Worm (Caenorhabditis elegans): ENCODE results near the gene bath-21.
"Not testable (repeated sequence)": the region's sequence is repeated elsewhere in the genome, so short reads cannot be mapped to it uniquely, and the experiment has no call there.

The bath-21 gene

DNA sequence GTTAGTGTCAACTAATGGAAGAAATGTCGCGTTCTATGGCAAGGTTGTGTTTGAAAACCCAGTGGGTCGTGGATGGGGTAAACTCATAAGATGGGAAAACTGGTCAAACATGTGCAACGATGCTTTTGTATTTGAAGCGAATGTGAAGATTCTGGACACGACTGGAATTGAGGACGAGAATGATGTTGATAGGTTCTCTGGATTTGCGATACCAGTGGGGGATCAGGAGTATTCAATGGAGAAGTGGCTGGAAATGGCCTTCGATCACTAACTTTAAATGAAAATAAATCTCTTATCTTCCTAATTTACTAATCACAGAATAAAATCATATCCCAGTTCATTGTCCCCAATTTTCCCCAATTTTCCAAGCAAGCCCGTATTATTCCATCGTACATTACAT is 15.2 kb downstream of the bath-21 start:
- TF ChIP-seq elt-3 (tag; optimal IDR thresholded peaks at IDR 0.05) (no peak), ztf-1 (GFP tag; conservative IDR thresholded peaks at IDR 0.05) (no peak), elt-1 (tag; optimal IDR thresholded peaks at IDR 0.05) (no peak)

ce11 chrII:2000720-2001119 is 25.7 kb downstream of the bath-21 start, which contains the start of gene ceh-84:
TSS of gene ceh-84 (minus strand) at chrII:2000820.
- not testable (repeated sequence) for TF ChIP-seq crh-2, nhr-129, zag-1 (tag; optimal IDR thresholded peaks at IDR 0.05)

DNA sequence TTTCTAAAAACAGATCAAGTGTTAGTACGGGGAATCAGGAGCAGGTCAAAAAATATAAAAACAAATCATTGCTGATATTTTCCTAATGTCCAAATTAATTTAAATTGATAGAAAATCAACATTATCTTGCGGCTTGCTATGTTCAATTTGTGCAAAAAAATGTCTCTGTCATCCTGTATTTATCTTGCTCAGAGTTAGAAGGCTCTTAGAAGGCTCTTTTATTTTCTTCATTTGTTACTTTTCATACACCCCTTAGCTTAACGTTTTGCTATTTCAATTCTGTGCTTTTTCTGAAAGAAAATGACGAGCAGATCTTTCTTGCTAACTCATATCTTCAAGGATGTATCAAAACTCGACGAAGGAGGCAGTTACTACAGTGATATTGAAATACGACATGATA is 27.9 kb downstream of the bath-21 start, which contains the start of gene math-19:
Gene math-19 (plus strand): TSS at position 301 of the 400 bp plus-strand sequence.
- not testable (repeated sequence) for TF ChIP-seq R02D3.7, nhr-21, nhr-77 (tag; optimal IDR thresholded peaks at IDR 0.05)

ce11 chrII:1996237-1996636 is 30.2 kb downstream of the bath-21 start, which contains the start of gene math-20:
TSS of gene math-20 (plus strand) at chrII:1996537.
- TF ChIP-seq nhr-23 (tag; optimal IDR thresholded peaks at IDR 0.05) (no peak), skn-1 (tag; optimal IDR thresholded peaks at IDR 0.05) (no peak), F13H6.1 (tag; optimal IDR thresholded peaks at IDR 0.05) (no peak), R02D3.7 (tag; optimal IDR thresholded peaks at IDR 0.05) (no peak), egl-27 (tag; optimal IDR thresholded peaks at IDR 0.05) (no peak), ztf-11 (tag; optimal IDR thresholded peaks at IDR 0.05) (no peak), nhr-10 (tag; optimal IDR thresholded peaks at IDR 0.05) (no peak), nhr-25 (tag; optimal IDR thresholded peaks at IDR 0.05) (no peak), mdl-1 (tag; optimal IDR thresholded peaks at IDR 0.05) (no peak), elt-3 (tag; optimal IDR thresholded peaks at IDR 0.05) (no peak), elt-1 (tag; optimal IDR thresholded peaks at IDR 0.05) (no peak), nhr-77 (tag; optimal IDR thresholded peaks at IDR 0.05) (no peak), ZK546.5 (tag; optimal IDR thresholded peaks at IDR 0.05) (no peak), nhr-6 (tag; optimal IDR thresholded peaks at IDR 0.05) (no peak)

DNA sequence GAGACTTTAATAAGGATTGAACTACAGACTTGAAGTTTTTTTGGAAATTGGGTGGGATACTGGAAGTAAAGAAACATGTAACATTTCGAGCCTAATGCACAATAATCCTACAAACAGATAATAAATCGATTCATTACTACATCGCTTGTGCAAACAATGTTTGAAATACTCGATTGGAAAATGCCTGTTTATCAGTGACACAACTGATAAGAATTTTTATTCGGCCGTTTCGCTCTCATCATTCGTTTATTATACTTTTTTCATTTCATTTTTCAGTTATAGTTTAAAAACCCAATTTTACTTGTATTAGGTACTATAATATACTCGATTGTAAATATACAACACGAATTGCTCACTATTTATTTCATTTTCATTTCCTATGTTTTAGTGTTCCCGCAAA is 30.7 kb downstream of the bath-21 start:
- no peak for TF ChIP-seq unc-39 (tag; optimal IDR thresholded peaks at IDR 0.05)
- no peak for TF ChIP-seq R02D3.7 (tag; optimal IDR thresholded peaks at IDR 0.05)
- TF ChIP-seq ztf-1 (GFP tag; conservative IDR thresholded peaks at IDR 0.05): no peak
- peak; percentile 6 for TF ChIP-seq gmeb-1 (tag; optimal IDR thresholded peaks at IDR 0.05)
- TF ChIP-seq mbf-1 (tag; optimal IDR thresholded peaks at IDR 0.05): no peak
- no peak for TF ChIP-seq nhr-129 (tag; optimal IDR thresholded peaks at IDR 0.05)
- peak; percentile 89 for TF ChIP-seq fos-1 (tag; optimal IDR thresholded peaks at IDR 0.05)
- no peak for TF ChIP-seq peb-1 (tag; optimal IDR thresholded peaks at IDR 0.05)

- TF ChIP-seq snpc-4 (tag; optimal IDR thresholded peaks at IDR 0.05) (no peak), R02D3.7 (tag; optimal IDR thresholded peaks at IDR 0.05) (no peak), nhr-237 (tag; optimal IDR thresholded peaks at IDR 0.05) (no peak), sem-4 (tag; optimal IDR thresholded peaks at IDR 0.05) (no peak)
These were observed 32.7 kb downstream of the bath-21 start, which contains the start of gene math-21 for ce11 chrII:1993738-1994137. TSS of gene math-21 (plus strand) at chrII:1994038.

DNA sequence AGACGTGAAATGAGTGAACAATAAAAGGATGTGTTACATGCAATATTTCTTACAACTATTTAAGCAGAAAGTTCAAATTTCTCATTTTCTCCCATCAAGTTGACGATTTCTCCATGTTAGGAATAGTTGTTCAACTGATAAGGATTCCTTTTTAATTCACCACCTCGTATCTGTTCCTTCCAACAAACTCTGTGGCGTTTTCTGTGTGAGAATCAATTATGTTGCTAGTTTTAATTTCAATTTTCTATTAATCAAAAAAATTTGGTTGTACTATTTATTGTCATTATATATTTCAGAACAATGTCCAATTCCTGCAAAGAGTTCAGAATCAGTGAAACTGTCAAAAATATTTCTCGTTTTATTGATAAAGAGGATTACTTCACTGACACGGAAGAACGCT is 37.4 kb downstream of the bath-21 start, which contains the start of gene math-44:
Gene math-44 (plus strand): TSS at position 301 of the 400 bp plus-strand sequence.
- no peak for TF ChIP-seq peb-1 (tag; optimal IDR thresholded peaks at IDR 0.05)
- no peak for TF ChIP-seq ztf-11 (tag; optimal IDR thresholded peaks at IDR 0.05)
- TF ChIP-seq nhr-25 (tag; optimal IDR thresholded peaks at IDR 0.05): no peak
- no peak for TF ChIP-seq nhr-21 (tag; optimal IDR thresholded peaks at IDR 0.05)
- no peak for TF ChIP-seq egl-27 (tag; optimal IDR thresholded peaks at IDR 0.05)
- no peak for TF ChIP-seq alr-1 (tag; optimal IDR thresholded peaks at IDR 0.05)
- no peak for TF ChIP-seq nhr-6 (tag; optimal IDR thresholded peaks at IDR 0.05)
- no peak for TF ChIP-seq sma-9 (GFP tag; optimal IDR thresholded peaks at IDR 0.05)
- TF ChIP-seq sma-9 (tag; optimal IDR thresholded peaks at IDR 0.05): no peak
- no peak for TF ChIP-seq lin-13 (GFP tag; optimal IDR thresholded peaks at IDR 0.05)
- TF ChIP-seq mbf-1 (tag; optimal IDR thresholded peaks at IDR 0.05): no peak
- TF ChIP-seq blmp-1 (tag; optimal IDR thresholded peaks at IDR 0.05; ENCODE audit: insufficient read depth): no peak
- TF ChIP-seq Y55F3AM.14 (GFP tag; optimal IDR thresholded peaks at IDR 0.05): no peak
- no peak for TF ChIP-seq sma-3 (GFP tag; optimal IDR thresholded peaks at IDR 0.05)
- no peak for TF ChIP-seq nhr-11 (tag; optimal IDR thresholded peaks at IDR 0.05)

Measured in whole organism, L2 larva.